Worm (Caenorhabditis elegans): ENCODE measurements around the gene toe-2.
A peak's percentile ranks its signal among the peaks of the same experiment; 100 is the strongest.

The toe-2 gene

ce11 chrII:6484876-6485526 lies 36.2 kb downstream of the toe-2 start, which contains the start of the genes lido-16 and plpp-1.2:
Gene lido-16 (minus strand): TSS chrII:6484976.
Gene plpp-1.2 (plus strand): TSS chrII:6485476.
- TF ChIP-seq bed-3 (GFP tag; optimal IDR thresholded peaks at IDR 0.05) (no peak), nhr-76 (tag; optimal IDR thresholded peaks at IDR 0.05) (no peak), zip-8 (tag; optimal IDR thresholded peaks at IDR 0.05) (no peak), nhr-237 (tag; optimal IDR thresholded peaks at IDR 0.05) (no peak), blmp-1 (tag; optimal IDR thresholded peaks at IDR 0.05) (no peak), nhr-28 (tag; optimal IDR thresholded peaks at IDR 0.05) (no peak), ceh-43 (GFP tag; optimal IDR thresholded peaks at IDR 0.05) (no peak), lsy-2 (tag; optimal IDR thresholded peaks at IDR 0.05) (no peak), nhr-12 (tag; optimal IDR thresholded peaks at IDR 0.05) (no peak), mep-1 (tag; optimal IDR thresholded peaks at IDR 0.05) (no peak)

ce11 chrII:6482762-6483161 lies 38.4 kb downstream of the toe-2 start:
- TF ChIP-seq ces-1 (GFP tag; optimal IDR thresholded peaks at IDR 0.05) (no peak), unc-62 (GFP tag; optimal IDR thresholded peaks at IDR 0.05) (peak; percentile 75), mab-5 (tag; optimal IDR thresholded peaks at IDR 0.05) (no peak), ceh-83 (GFP tag; optimal IDR thresholded peaks at IDR 0.05) (no peak), cnd-1 (tag; optimal IDR thresholded peaks at IDR 0.05) (no peak)

ce11 chrII:6482102-6482501 lies 39.1 kb downstream of the toe-2 start, which contains the start of gene del-10:
Gene del-10 (minus strand): TSS chrII:6482125.
- TF ChIP-seq unc-62 (GFP tag; optimal IDR thresholded peaks at IDR 0.05) (peak; percentile 73), hlh-1 (tag; optimal IDR thresholded peaks at IDR 0.05) (no peak), unc-120 (tag; optimal IDR thresholded peaks at IDR 0.05; ENCODE audit: poor library complexity, severe bottlenecking) (peak; percentile 42), sem-2 (GFP tag; optimal IDR thresholded peaks at IDR 0.05) (no peak)

ce11 chrII:6476655-6477054 lies 44.5 kb downstream of the toe-2 start, which contains the start of gene T28D9.4:
Gene T28D9.4 (plus strand): TSS chrII:6476955.
- TF ChIP-seq bed-3 (GFP tag; optimal IDR thresholded peaks at IDR 0.05) (no peak), blmp-1 (tag; optimal IDR thresholded peaks at IDR 0.05) (no peak), elt-1 (tag; optimal IDR thresholded peaks at IDR 0.05; ENCODE audit: borderline replicate concordance, insufficient read depth) (no peak), lin-32 (GFP tag; optimal IDR thresholded peaks at IDR 0.05) (no peak), lin-13 (tag; optimal IDR thresholded peaks at IDR 0.05) (no peak), nhr-2 (tag; optimal IDR thresholded peaks at IDR 0.05) (no peak), hlh-1 (tag; optimal IDR thresholded peaks at IDR 0.05) (no peak), M03D4.4 (tag; optimal IDR thresholded peaks at IDR 0.05) (no peak), nhr-12 (tag; optimal IDR thresholded peaks at IDR 0.05) (no peak), mab-5 (tag; optimal IDR thresholded peaks at IDR 0.05) (no peak)

- TF ChIP-seq tbx-8 (GFP tag; optimal IDR thresholded peaks at IDR 0.05) (no peak), unc-39 (tag; optimal IDR thresholded peaks at IDR 0.05) (no peak), mab-5 (tag; optimal IDR thresholded peaks at IDR 0.05) (no peak), mls-2 (tag; optimal IDR thresholded peaks at IDR 0.05) (no peak), lin-32 (GFP tag; optimal IDR thresholded peaks at IDR 0.05) (no peak), ham-2 (GFP tag; optimal IDR thresholded peaks at IDR 0.05) (no peak), elt-1 (tag; optimal IDR thresholded peaks at IDR 0.05; ENCODE audit: borderline replicate concordance, insufficient read depth) (no peak), nhr-12 (tag; optimal IDR thresholded peaks at IDR 0.05) (no peak), nhr-2 (tag; optimal IDR thresholded peaks at IDR 0.05) (no peak), unc-62 (GFP tag; optimal IDR thresholded peaks at IDR 0.05) (no peak)
Observed at ce11 chrII:6475180-6475737, 45.9 kb downstream of the toe-2 start, which contains the start of gene T28D9.16. Gene T28D9.16 (plus strand): TSS chrII:6475687.

- TF ChIP-seq bed-3 (GFP tag; optimal IDR thresholded peaks at IDR 0.05) (no peak), blmp-1 (tag; optimal IDR thresholded peaks at IDR 0.05) (no peak), nhr-237 (tag; optimal IDR thresholded peaks at IDR 0.05) (no peak), lin-32 (GFP tag; optimal IDR thresholded peaks at IDR 0.05) (no peak)
Observed at ce11 chrII:6470985-6471384, 50.2 kb downstream of the toe-2 start, which contains the start of gene dgk-5. Gene dgk-5 (minus strand): TSS chrII:6471085.

Measured in whole organism, mixed stage, embryonic.